Worm (Caenorhabditis elegans) whole organism, L4 larva: Measurements from ENCODE around the gene lron-1.

Experiments
- dve-1 ChIP-seq: sonication (generic microtip); optimal IDR thresholded peaks from 2 replicates; lab custom pipeline; 2017; ENCODE audit warnings: antibody characterized with exemption, mild to moderate bottlenecking, missing genetic modification characterization, missing compliant biosample characterization; ENCODE audit not compliant: insufficient read depth
- lin-1 ChIP-seq: fragments of 200-800 bp; sonication (Bioruptor generic); IDR thresholded peaks from 2 replicates; pipeline ENCODE4 v1.3.6; 2022; ENCODE audit warnings: missing genetic modification reagents, missing genetic modification characterization, missing compliant biosample characterization
- lin-39 ChIP-seq: fragments of 150-350 bp; optimal IDR thresholded peaks from 2 replicates; lab custom pipeline; 2014; ENCODE audit warnings: missing biosample characterization, missing genetic modification reagents, missing genetic modification characterization
- mdl-1 ChIP-seq, 2 experiments: fragments of 150-350 bp in 1 of 2; sonication (generic microtip) in 1 of 2; optimal IDR thresholded peaks; 2 replicates each; lab custom pipeline; 2014 to 2017; ENCODE audit warnings: missing biosample characterization in 2 of 2, missing genetic modification characterization in 2 of 2
- nhr-76 ChIP-seq: fragments of 150-350 bp; optimal IDR thresholded peaks from 2 replicates; lab custom pipeline; 2014; ENCODE audit warnings: missing biosample characterization, missing genetic modification characterization
- pqm-1 ChIP-seq: sonication (generic microtip); optimal IDR thresholded peaks from 2 replicates; lab custom pipeline; 2017; ENCODE audit warnings: missing biosample characterization, missing genetic modification characterization
- snpc-4 ChIP-seq: fragments of 150-350 bp; optimal IDR thresholded peaks from 2 replicates; lab custom pipeline; 2014; ENCODE audit warnings: missing biosample characterization, missing genetic modification characterization
- ztf-11 ChIP-seq: fragments of 150-350 bp; optimal IDR thresholded peaks from 2 replicates; lab custom pipeline; 2014; ENCODE audit warnings: missing biosample characterization, missing genetic modification characterization

ce11 chrX:14566047-14566446, 6.5 kb upstream of the lron-1 start:
- TF ChIP-seq nhr-76 (tag; lab: Kevin White, UChicago) (no peak), pqm-1 (tag; lab: Kevin White, UChicago) (no peak), lin-39 (no peak), mdl-1 (tag; optimal IDR thresholded peaks at IDR 0.05; lab: Kevin White, UChicago) (no peak), dve-1 (tag; lab: Kevin White, UChicago) (no peak), ztf-11 (no peak), lin-1 (GFP tag; lab: Robert Waterston, UW) (no peak), snpc-4 (no peak)
